Fruit fly (Drosophila melanogaster) S2 (cell line): ENCODE data around the gene CG12099.

ENCODE experiments used
- CG8478 ChIP-seq: fragments of >200 bp; optimal IDR thresholded peaks from 2 replicates; lab custom pipeline; 2018
- CTCF ChIP-seq, 2 experiments: fragments of >200 bp; optimal IDR thresholded peaks; 2 replicates each; lab custom pipeline; 2018

DNA sequence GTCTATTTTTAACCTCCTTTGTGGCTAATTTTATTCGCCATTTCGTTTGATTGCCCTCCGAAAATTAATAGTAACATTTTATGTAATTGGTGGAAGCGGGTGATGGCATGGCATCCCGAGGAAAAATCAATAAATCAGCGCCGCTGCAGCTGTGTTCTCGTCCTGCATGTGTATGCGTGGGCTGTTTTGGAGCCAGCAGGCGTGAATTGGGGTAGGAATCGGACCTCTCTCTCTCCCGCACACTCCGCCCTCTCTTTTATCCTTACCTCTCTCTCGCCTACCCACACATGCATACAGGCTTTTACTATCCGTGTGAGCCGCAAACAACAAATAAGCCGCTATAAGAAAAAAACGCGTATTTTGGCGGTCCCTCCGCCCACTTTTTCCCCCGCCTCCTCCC is 19.1 kb upstream of the CG12099 start:
- no peak for TF ChIP-seq CG8478 (lab: Kevin White, UChicago)
- no peak for TF ChIP-seq CTCF (optimal IDR thresholded peaks at IDR 0.05; lab: Kevin White, UChicago)
